Fruit fly (Drosophila melanogaster): Measurements from ENCODE around the gene jar.

- TF ChIP-seq h (optimal IDR thresholded peaks at IDR 0.05): no peak
- TF ChIP-seq Sin3A (optimal IDR thresholded peaks at IDR 0.05): no peak
- TF ChIP-seq psq (optimal IDR thresholded peaks at IDR 0.05): no peak
- no peak for TF ChIP-seq Myc (optimal IDR thresholded peaks at IDR 0.05)
- no peak for TF ChIP-seq insv (optimal IDR thresholded peaks at IDR 0.05)
- no peak for TF ChIP-seq ttk (optimal IDR thresholded peaks at IDR 0.05)
These were observed 22.1 kb upstream of the jar start for dm6 chr3R:24293171-24293570.
